Worm (Caenorhabditis elegans) whole organism, mixed stage, embryonic: ENCODE data around the gene srbc-62.

Source experiments
- blmp-1 ChIP-seq: fragments of 150-350 bp; optimal IDR thresholded peaks from 2 replicates; lab custom pipeline; 2014; ENCODE audit warnings: missing biosample characterization, missing genetic modification characterization
- lin-32 ChIP-seq: fragments of 200-800 bp; sonication (Bioruptor generic); optimal IDR thresholded peaks from 2 replicates; lab custom pipeline; 2018; ENCODE audit warnings: mild to moderate bottlenecking, missing genetic modification characterization, missing compliant biosample characterization
- mep-1 ChIP-seq: fragments of 150-350 bp; optimal IDR thresholded peaks from 2 replicates; lab custom pipeline; 2017; ENCODE audit warnings: missing biosample characterization, missing genetic modification reagents, missing genetic modification characterization, inconsistent platforms
- nhr-237 ChIP-seq: fragments of 150-350 bp; optimal IDR thresholded peaks from 2 replicates; lab custom pipeline; 2014; ENCODE audit warnings: missing biosample characterization, missing genetic modification characterization
- nhr-76 ChIP-seq: sonication (generic microtip); optimal IDR thresholded peaks from 2 replicates; lab custom pipeline; 2017; ENCODE audit warnings: missing biosample characterization, missing genetic modification characterization
- snpc-4 ChIP-seq: fragments of 150-350 bp; optimal IDR thresholded peaks from 2 replicates; lab custom pipeline; 2014; ENCODE audit warnings: missing biosample characterization, missing genetic modification characterization
- sptf-1 ChIP-seq: sonication (generic microtip); optimal IDR thresholded peaks from 2 replicates; lab custom pipeline; 2017; ENCODE audit warnings: mild to moderate bottlenecking, missing genetic modification characterization, moderate library complexity, missing compliant biosample characterization
- unc-39 ChIP-seq: fragments of 150-350 bp; optimal IDR thresholded peaks from 2 replicates; lab custom pipeline; 2014; ENCODE audit warnings: missing biosample characterization, missing genetic modification characterization
- unc-62 ChIP-seq: fragments of 150-350 bp; optimal IDR thresholded peaks from 2 replicates; lab custom pipeline; 2014; ENCODE audit warnings: missing biosample characterization, missing genetic modification reagents, missing genetic modification characterization
- zip-8 ChIP-seq: fragments of 150-350 bp; optimal IDR thresholded peaks from 2 replicates; lab custom pipeline; 2014; ENCODE audit warnings: missing biosample characterization, missing genetic modification characterization

ce11 chrV:17211989-17212731, 5.6 kb upstream of the srbc-62 start, which contains the start of gene srh-236:
- no peak for TF ChIP-seq unc-39
- TF ChIP-seq blmp-1 (tag; lab: Kevin White, UChicago), result no peak
- no peak for TF ChIP-seq nhr-76 (tag; lab: Kevin White, UChicago)
- no peak for TF ChIP-seq lin-32 (GFP tag; lab: Kevin White, UChicago)
- no peak for TF ChIP-seq unc-62 (GFP tag; lab: Kevin White, UChicago)
- TF ChIP-seq snpc-4 (tag; lab: Kevin White, UChicago), result no peak
- no peak for TF ChIP-seq mep-1
- TF ChIP-seq sptf-1 (tag; lab: Kevin White, UChicago), result no peak
- TF ChIP-seq nhr-237 (tag; lab: Kevin White, UChicago), result no peak
- TF ChIP-seq zip-8 (tag; lab: Kevin White, UChicago), result no peak
